Worm (Caenorhabditis elegans): ENCODE measurements around the gene F54E4.4.

Gene F54E4.4

ce11 chrX:14610093-14610763, 35.1 kb downstream of the F54E4.4 start:
- TF ChIP-seq unc-3 (GFP tag; conservative IDR thresholded peaks at IDR 0.05) (no peak), unc-3 (tag; optimal IDR thresholded peaks at IDR 0.05) (no peak), nfya-1 (tag; optimal IDR thresholded peaks at IDR 0.05) (peak; percentile 45), ceh-31 (tag; optimal IDR thresholded peaks at IDR 0.05) (peak; percentile 75), unc-55 (GFP tag; optimal IDR thresholded peaks at IDR 0.05) (peak; percentile 57), sdc-2 (tag; optimal IDR thresholded peaks at IDR 0.05) (peak; percentile 18), ceh-34 (tag; optimal IDR thresholded peaks at IDR 0.05) (peak; percentile 31), hlh-30 (tag; optimal IDR thresholded peaks at IDR 0.05; ENCODE audit: insufficient read depth) (peak; percentile 21), hlh-15 (tag; optimal IDR thresholded peaks at IDR 0.05) (no peak), dmd-4 (tag; optimal IDR thresholded peaks at IDR 0.05; ENCODE audit: borderline replicate concordance) (no peak), tbx-2 (tag; optimal IDR thresholded peaks at IDR 0.05) (peak; percentile 57), pros-1 (tag; optimal IDR thresholded peaks at IDR 0.05) (peak; percentile 1), ceh-18 (tag; optimal IDR thresholded peaks at IDR 0.05) (peak; percentile 61), ref-2 (tag; optimal IDR thresholded peaks at IDR 0.05) (peak; percentile 43)

- TF ChIP-seq mec-3 (tag; optimal IDR thresholded peaks at IDR 0.05; ENCODE audit: borderline replicate concordance), result no peak
- TF ChIP-seq pha-4 (tag; optimal IDR thresholded peaks at IDR 0.05), result no peak
- TF ChIP-seq elt-2 (tag; optimal IDR thresholded peaks at IDR 0.05), result no peak
- no peak for TF ChIP-seq ceh-9 (tag; optimal IDR thresholded peaks at IDR 0.05)
- TF ChIP-seq hlh-13 (GFP tag; optimal IDR thresholded peaks at IDR 0.05), result no peak
Measured at ce11 chrX:14607770-14608169, 37.5 kb downstream of the F54E4.4 start.

ce11 chrX:14602676-14603075, 42.6 kb downstream of the F54E4.4 start, which contains the start of gene eor-2:
Gene eor-2 (plus strand): TSS chrX:14603017.
- TF ChIP-seq nhr-11 (tag; optimal IDR thresholded peaks at IDR 0.05) (no peak), ceh-30 (tag; optimal IDR thresholded peaks at IDR 0.05) (no peak), dmd-4 (tag; optimal IDR thresholded peaks at IDR 0.05; ENCODE audit: borderline replicate concordance) (no peak), pat-9 (tag; optimal IDR thresholded peaks at IDR 0.05) (no peak), hlh-6 (tag; optimal IDR thresholded peaks at IDR 0.05) (no peak), unc-42 (tag; optimal IDR thresholded peaks at IDR 0.05) (peak; percentile 60), ceh-6 (GFP tag; optimal IDR thresholded peaks at IDR 0.05) (no peak), ceh-24 (tag; optimal IDR thresholded peaks at IDR 0.05) (no peak), tbx-2 (tag; optimal IDR thresholded peaks at IDR 0.05) (peak; percentile 42), F13H6.1 (tag; optimal IDR thresholded peaks at IDR 0.05) (peak; percentile 37), fax-1 (tag; optimal IDR thresholded peaks at IDR 0.05) (no peak), gmeb-2 (tag; optimal IDR thresholded peaks at IDR 0.05) (no peak), pqm-1 (tag; optimal IDR thresholded peaks at IDR 0.05) (no peak), Y22D7AL.16 (tag; optimal IDR thresholded peaks at IDR 0.05) (no peak), zip-5 (tag; optimal IDR thresholded peaks at IDR 0.05) (no peak), pag-3 (tag; optimal IDR thresholded peaks at IDR 0.05; ENCODE audit: borderline replicate concordance) (no peak), ceh-34 (tag; optimal IDR thresholded peaks at IDR 0.05) (peak; percentile 72), nhr-232 (tag; optimal IDR thresholded peaks at IDR 0.05) (no peak), odd-2 (tag; optimal IDR thresholded peaks at IDR 0.05) (no peak), che-1 (tag; optimal IDR thresholded peaks at IDR 0.05) (no peak), madf-2 (tag; optimal IDR thresholded peaks at IDR 0.05) (no peak), ceh-19 (GFP tag; optimal IDR thresholded peaks at IDR 0.05) (peak; percentile 27), fkh-6 (tag; optimal IDR thresholded peaks at IDR 0.05) (no peak), nfya-1 (tag; optimal IDR thresholded peaks at IDR 0.05) (peak; percentile 79), T23F11.4 (GFP tag; optimal IDR thresholded peaks at IDR 0.05) (no peak), pax-1 (tag; optimal IDR thresholded peaks at IDR 0.05) (peak; percentile 33), unc-3 (GFP tag; conservative IDR thresholded peaks at IDR 0.05) (no peak), unc-3 (tag; optimal IDR thresholded peaks at IDR 0.05) (no peak), eyg-1 (tag; optimal IDR thresholded peaks at IDR 0.05) (no peak), ceh-48 (tag; optimal IDR thresholded peaks at IDR 0.05) (peak; percentile 91), ceh-2 (tag; optimal IDR thresholded peaks at IDR 0.05) (peak; percentile 37), sox-2 (GFP tag; IDR thresholded peaks at IDR 0.05) (no peak), unc-86 (tag; optimal IDR thresholded peaks at IDR 0.05) (no peak), ceh-22 (tag; optimal IDR thresholded peaks at IDR 0.05) (no peak), sdc-2 (tag; optimal IDR thresholded peaks at IDR 0.05) (peak; percentile 74), C38D4.7 (GFP tag; optimal IDR thresholded peaks at IDR 0.05) (no peak), ceh-14 (tag; optimal IDR thresholded peaks at IDR 0.05) (no peak)

Measured in whole organism, late embryonic.